Worm (Caenorhabditis elegans) whole organism, L1 larva: ENCODE results near the gene F35C11.7.

ENCODE experiments used
- C04F5.9 ChIP-seq: sonication (generic microtip); optimal IDR thresholded peaks from 2 replicates; lab custom pipeline; 2016; ENCODE audit warnings: missing genetic modification characterization, missing compliant biosample characterization
- C16A3.4 ChIP-seq: fragments of 150-350 bp; optimal IDR thresholded peaks from 2 replicates; lab custom pipeline; 2014; ENCODE audit warnings: missing biosample characterization, missing genetic modification characterization
- F16B12.6 ChIP-seq: fragments of 150-350 bp; optimal IDR thresholded peaks from 2 replicates; lab custom pipeline; 2014; ENCODE audit warnings: missing biosample characterization, missing genetic modification characterization
- Y116A8C.19 ChIP-seq: sonication (generic microtip); optimal IDR thresholded peaks from 2 replicates; lab custom pipeline; 2016; ENCODE audit warnings: missing compliant biosample characterization, missing genetic modification characterization, borderline replicate concordance
- aly-2 ChIP-seq: fragments of 150-350 bp; optimal IDR thresholded peaks from 2 replicates; lab custom pipeline; 2014; ENCODE audit warnings: missing biosample characterization, missing genetic modification characterization
- ama-1 ChIP-seq: fragments of 150-350 bp; optimal IDR thresholded peaks from 2 replicates; lab custom pipeline; 2014
- ceh-8 ChIP-seq: fragments of 200-800 bp; sonication (Bioruptor generic); optimal IDR thresholded peaks from 2 replicates; lab custom pipeline; 2018; ENCODE audit warnings: mild to moderate bottlenecking, missing genetic modification characterization, moderate library complexity, missing compliant biosample characterization
- ceh-82 ChIP-seq, 3 experiments: fragments of 150-350 bp in 1 of 3; sonication (generic microtip) in 2 of 3; optimal IDR thresholded peaks; 2 replicates each; lab custom pipeline; 2014 to 2017; ENCODE audit warnings: missing biosample characterization in 3 of 3, missing genetic modification characterization in 3 of 3
- ceh-88 ChIP-seq: fragments of 200-800 bp; sonication (Bioruptor generic); IDR thresholded peaks from 2 replicates; pipeline ENCODE4 v1.3.6; 2022; ENCODE audit warnings: missing genetic modification characterization, missing compliant biosample characterization
- dsc-1 ChIP-seq: sonication (generic microtip); optimal IDR thresholded peaks from 2 replicates; lab custom pipeline; 2016; ENCODE audit warnings: mild to moderate bottlenecking, missing genetic modification characterization, missing compliant biosample characterization
- efl-1 ChIP-seq, 4 experiments: fragments of 150-350 bp; optimal IDR thresholded peaks in 3 of 4; peaks in 1 of 4; 1 replicate in 1 of 4; 2 replicates in 3 of 4; lab custom pipeline; 2014; ENCODE audit warnings: missing biosample characterization in 2 of 4, missing genetic modification characterization in 2 of 4, missing genetic modification reagents in 2 of 4
- egl-27 ChIP-seq, 2 experiments: fragments of 150-350 bp in 1 of 2; sonication (generic microtip); optimal IDR thresholded peaks; 3 replicates each; lab custom pipeline; 2017 to 2018; ENCODE audit warnings: missing biosample characterization in 2 of 2, missing genetic modification characterization in 2 of 2, missing genetic modification reagents in 2 of 2
- elt-3 ChIP-seq, 6 experiments: fragments of 150-350 bp in 1 of 6; sonication (generic microtip); optimal IDR thresholded peaks; 2 replicates each; lab custom pipeline; 2017 to 2018; ENCODE audit warnings: missing biosample characterization in 6 of 6, missing genetic modification characterization in 6 of 6, inconsistent platforms in 1 of 6
- fkh-10 ChIP-seq: sonication (generic microtip); optimal IDR thresholded peaks from 2 replicates; lab custom pipeline; 2017; ENCODE audit warnings: missing biosample characterization, missing genetic modification reagents, missing genetic modification characterization
- fkh-8 ChIP-seq: sonication (generic microtip); optimal IDR thresholded peaks from 2 replicates; lab custom pipeline; 2016; ENCODE audit warnings: mild to moderate bottlenecking, missing genetic modification characterization, missing compliant biosample characterization
- fos-1 ChIP-seq: fragments of 150-350 bp; optimal IDR thresholded peaks from 2 replicates; lab custom pipeline; 2014; ENCODE audit warnings: missing biosample characterization, missing genetic modification characterization
- hlh-17 ChIP-seq: fragments of 200-800 bp; sonication (Bioruptor generic); optimal IDR thresholded peaks from 2 replicates; lab custom pipeline; 2018; ENCODE audit warnings: missing genetic modification characterization, mild to moderate bottlenecking, missing compliant biosample characterization, moderate library complexity, borderline replicate concordance
- hlh-4 ChIP-seq: sonication (generic microtip); optimal IDR thresholded peaks from 2 replicates; lab custom pipeline; 2016; ENCODE audit warnings: mild to moderate bottlenecking, missing genetic modification characterization, missing compliant biosample characterization
- hpl-2 ChIP-seq: fragments of 150-350 bp; optimal IDR thresholded peaks from 2 replicates; lab custom pipeline; 2014; ENCODE audit warnings: missing biosample characterization, missing genetic modification reagents, missing genetic modification characterization
- irx-1 ChIP-seq: sonication (generic microtip); optimal IDR thresholded peaks from 2 replicates; lab custom pipeline; 2016; ENCODE audit warnings: missing genetic modification characterization, missing compliant biosample characterization
- lin-14 ChIP-seq: fragments of 200-800 bp; sonication (Bioruptor generic); optimal IDR thresholded peaks from 2 replicates; lab custom pipeline; 2018; ENCODE audit warnings: mild to moderate bottlenecking, missing genetic modification characterization, moderate library complexity, missing compliant biosample characterization
- lin-15B ChIP-seq: fragments of 150-350 bp; sonication (generic microtip); optimal IDR thresholded peaks from 3 replicates; lab custom pipeline; 2014; ENCODE audit warnings: missing biosample characterization, missing genetic modification characterization
- lin-35 ChIP-seq, 2 experiments: fragments of 150-350 bp; optimal IDR thresholded peaks; 2 replicates each; lab custom pipeline; 2014; ENCODE audit warnings: missing biosample characterization in 2 of 2, missing genetic modification characterization in 2 of 2, missing genetic modification reagents in 2 of 2
- lir-3 ChIP-seq: sonication (generic microtip); optimal IDR thresholded peaks from 2 replicates; lab custom pipeline; 2016; ENCODE audit warnings: mild to moderate bottlenecking, missing genetic modification characterization, moderate library complexity, missing compliant biosample characterization; ENCODE audit not compliant: poor library complexity
- lsy-2 ChIP-seq, 2 experiments: fragments of 150-350 bp; optimal IDR thresholded peaks; 2 replicates each; lab custom pipeline; 2014; ENCODE audit warnings: missing biosample characterization in 2 of 2, missing genetic modification characterization in 2 of 2
- mab-9 ChIP-seq: fragments of 200-800 bp; sonication (Bioruptor generic); IDR thresholded peaks from 2 replicates; pipeline ENCODE4 v1.3.6; 2022; ENCODE audit warnings: missing genetic modification reagents, missing genetic modification characterization, missing compliant biosample characterization
- mdl-1 ChIP-seq, 2 experiments: fragments of 150-350 bp; optimal IDR thresholded peaks; 2 replicates each; lab custom pipeline; 2014 to 2017; ENCODE audit warnings: missing biosample characterization in 2 of 2, missing genetic modification characterization in 2 of 2, inconsistent platforms in 1 of 2
- mep-1 ChIP-seq: fragments of 150-350 bp; optimal IDR thresholded peaks from 2 replicates; lab custom pipeline; 2014; ENCODE audit warnings: missing biosample characterization, missing genetic modification characterization
- nhr-20 ChIP-seq: sonication (generic microtip); optimal IDR thresholded peaks from 2 replicates; lab custom pipeline; 2016; ENCODE audit warnings: mild to moderate bottlenecking, missing genetic modification characterization, missing compliant biosample characterization
- nhr-28 ChIP-seq: fragments of 150-350 bp; optimal IDR thresholded peaks from 2 replicates; lab custom pipeline; 2014; ENCODE audit warnings: missing biosample characterization, missing genetic modification characterization
- nhr-71 ChIP-seq: sonication (generic microtip); optimal IDR thresholded peaks from 2 replicates; lab custom pipeline; 2016; ENCODE audit warnings: mild to moderate bottlenecking, missing genetic modification characterization, moderate library complexity, missing compliant biosample characterization
- nhr-76 ChIP-seq: sonication (generic microtip); optimal IDR thresholded peaks from 2 replicates; lab custom pipeline; 2017; ENCODE audit warnings: missing biosample characterization, missing genetic modification characterization
- nhr-85 ChIP-seq: sonication (generic microtip); peaks from one replicate; lab custom pipeline; 2016; ENCODE audit warnings: missing genetic modification characterization, inconsistent platforms, missing compliant biosample characterization
- pax-3 ChIP-seq: fragments of 200-800 bp; sonication (Bioruptor generic); optimal IDR thresholded peaks from 2 replicates; lab custom pipeline; 2018; ENCODE audit warnings: mild to moderate bottlenecking, missing genetic modification characterization, moderate library complexity, missing compliant biosample characterization
- rnt-1 ChIP-seq: sonication (generic microtip); optimal IDR thresholded peaks from 2 replicates; lab custom pipeline; 2016; ENCODE audit warnings: mild to moderate bottlenecking, missing genetic modification characterization, moderate library complexity, missing compliant biosample characterization
- snu-23 ChIP-seq: sonication (generic microtip); optimal IDR thresholded peaks from 2 replicates; lab custom pipeline; 2016; ENCODE audit warnings: missing genetic modification characterization, missing compliant biosample characterization
- sup-37 ChIP-seq: fragments of 200-800 bp; sonication (Bioruptor generic); optimal IDR thresholded peaks from 2 replicates; lab custom pipeline; 2018; ENCODE audit warnings: mild to moderate bottlenecking, missing genetic modification characterization, missing compliant biosample characterization
- swsn-7 ChIP-seq: sonication (generic microtip); optimal IDR thresholded peaks from 2 replicates; lab custom pipeline; 2016; ENCODE audit warnings: missing genetic modification characterization, missing compliant biosample characterization
- tbx-2 ChIP-seq: sonication (generic microtip); optimal IDR thresholded peaks from 2 replicates; lab custom pipeline; 2016; ENCODE audit warnings: missing genetic modification characterization, missing compliant biosample characterization
- unc-130 ChIP-seq: fragments of 150-350 bp; optimal IDR thresholded peaks from 2 replicates; lab custom pipeline; 2017; ENCODE audit warnings: missing biosample characterization, missing genetic modification characterization, inconsistent platforms
- unc-30 ChIP-seq: sonication (generic microtip); optimal IDR thresholded peaks from 2 replicates; lab custom pipeline; 2017; ENCODE audit warnings: missing biosample characterization, missing genetic modification characterization
- vab-15 ChIP-seq: sonication (generic microtip); optimal IDR thresholded peaks from 2 replicates; lab custom pipeline; 2017; ENCODE audit warnings: missing genotype, mild to moderate bottlenecking, missing genetic modification characterization, missing compliant biosample characterization
- xbp-1 ChIP-seq: sonication (generic microtip); optimal IDR thresholded peaks from 2 replicates; lab custom pipeline; 2016; ENCODE audit warnings: missing genetic modification characterization, missing compliant biosample characterization
- zag-1 ChIP-seq: fragments of 150-350 bp; optimal IDR thresholded peaks from 2 replicates; lab custom pipeline; 2014; ENCODE audit warnings: missing biosample characterization, missing genetic modification characterization

F35C11.7 gene

DNA sequence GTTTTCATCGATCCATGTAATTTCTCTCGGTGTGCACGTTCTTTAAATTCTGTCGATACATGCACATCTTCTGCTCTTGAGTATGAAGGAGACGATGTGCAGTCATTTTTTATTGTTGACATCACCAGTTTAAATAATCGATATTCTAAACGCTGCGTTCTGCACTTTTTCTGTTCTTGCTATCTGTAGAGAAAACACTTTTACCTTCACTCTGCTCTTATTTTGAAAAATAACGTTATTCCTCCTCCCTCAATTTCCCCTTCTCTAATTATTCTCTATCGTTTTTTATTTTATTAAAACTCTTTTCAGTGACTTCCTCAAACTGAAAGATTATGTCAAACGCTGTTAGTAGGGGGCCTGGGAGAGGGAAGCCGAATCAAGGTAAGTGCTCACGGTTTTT, 39.2 kb upstream of the F35C11.7 start, which contains the start of gene ifg-1:
Gene ifg-1, plus strand, starts transcription at position 301 of the 400 bp plus-strand sequence.
- no peak for TF ChIP-seq Y116A8C.19 (tag; lab: Kevin White, UChicago)

DNA sequence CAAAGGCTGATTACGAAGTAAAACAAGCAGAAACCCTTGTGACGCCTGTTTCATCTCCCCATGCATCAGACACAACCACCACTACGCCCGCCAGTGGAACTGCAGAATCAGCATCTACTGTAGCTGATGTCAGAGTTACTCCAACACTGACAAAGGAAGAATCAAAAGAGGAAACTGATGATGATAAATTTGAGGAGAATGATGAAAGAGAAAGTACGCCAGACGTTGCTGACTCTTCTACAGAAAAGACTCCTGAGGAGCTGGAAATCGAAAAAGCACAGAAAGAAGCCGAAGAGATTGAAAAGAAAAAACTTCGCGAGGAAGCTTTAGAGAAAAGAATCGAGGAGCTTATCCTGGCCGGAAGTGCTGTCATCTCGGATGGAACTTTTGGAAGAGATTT, 37.8 kb upstream of the F35C11.7 start:
- TF ChIP-seq hlh-4 = no peak
- TF ChIP-seq ceh-88 = no peak
- TF ChIP-seq C16A3.4 (tag; lab: Kevin White, UChicago) = no peak
- no peak for TF ChIP-seq sup-37 (GFP tag; lab: Kevin White, UChicago)
- no peak for TF ChIP-seq aly-2 (tag; lab: Kevin White, UChicago)
- no peak for TF ChIP-seq fos-1 (tag; lab: Kevin White, UChicago)
- TF ChIP-seq unc-30 = no peak
- no peak for TF ChIP-seq nhr-20 (tag; lab: Kevin White, UChicago)
- no peak for TF ChIP-seq C04F5.9 (tag; lab: Kevin White, UChicago)
- TF ChIP-seq ceh-8 (GFP tag; lab: Kevin White, UChicago) = no peak
- no peak for TF ChIP-seq elt-3 (tag; optimal IDR thresholded peaks at IDR 0.05; lab: Kevin White, UChicago)
- no peak for TF ChIP-seq hlh-17
- TF ChIP-seq lir-3 (tag; lab: Kevin White, UChicago) = no peak

DNA sequence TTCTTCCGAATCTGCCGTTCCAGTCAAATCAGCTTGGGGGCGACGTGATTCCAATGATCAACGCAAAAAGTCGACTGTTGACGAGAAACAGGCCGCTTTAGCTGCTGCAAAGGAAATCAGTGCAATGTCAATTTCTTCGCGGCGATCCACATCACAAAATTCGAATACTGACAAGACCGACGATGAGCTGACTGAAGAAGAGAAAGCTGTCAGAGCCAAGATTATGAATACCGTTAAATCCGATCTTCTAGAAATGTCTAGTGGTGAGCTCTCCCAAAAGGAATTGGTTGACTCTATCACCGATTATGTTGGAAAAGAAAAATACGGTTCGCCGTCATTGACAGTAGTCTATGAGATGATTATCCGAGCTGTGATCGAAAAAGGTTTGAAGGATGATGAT, 35.8 kb upstream of the F35C11.7 start:
- TF ChIP-seq lin-15B (tag; lab: Kevin White, UChicago) (no peak), fkh-8 (tag; lab: Kevin White, UChicago) (no peak), nhr-76 (no peak), ceh-82 (tag; optimal IDR thresholded peaks at IDR 0.05; lab: Kevin White, UChicago) (no peak), pax-3 (no peak), mep-1 (tag; lab: Kevin White, UChicago) (no peak), dsc-1 (no peak), xbp-1 (no peak)
- TF ChIP-seq, all 84 proteins: peak for 0

DNA sequence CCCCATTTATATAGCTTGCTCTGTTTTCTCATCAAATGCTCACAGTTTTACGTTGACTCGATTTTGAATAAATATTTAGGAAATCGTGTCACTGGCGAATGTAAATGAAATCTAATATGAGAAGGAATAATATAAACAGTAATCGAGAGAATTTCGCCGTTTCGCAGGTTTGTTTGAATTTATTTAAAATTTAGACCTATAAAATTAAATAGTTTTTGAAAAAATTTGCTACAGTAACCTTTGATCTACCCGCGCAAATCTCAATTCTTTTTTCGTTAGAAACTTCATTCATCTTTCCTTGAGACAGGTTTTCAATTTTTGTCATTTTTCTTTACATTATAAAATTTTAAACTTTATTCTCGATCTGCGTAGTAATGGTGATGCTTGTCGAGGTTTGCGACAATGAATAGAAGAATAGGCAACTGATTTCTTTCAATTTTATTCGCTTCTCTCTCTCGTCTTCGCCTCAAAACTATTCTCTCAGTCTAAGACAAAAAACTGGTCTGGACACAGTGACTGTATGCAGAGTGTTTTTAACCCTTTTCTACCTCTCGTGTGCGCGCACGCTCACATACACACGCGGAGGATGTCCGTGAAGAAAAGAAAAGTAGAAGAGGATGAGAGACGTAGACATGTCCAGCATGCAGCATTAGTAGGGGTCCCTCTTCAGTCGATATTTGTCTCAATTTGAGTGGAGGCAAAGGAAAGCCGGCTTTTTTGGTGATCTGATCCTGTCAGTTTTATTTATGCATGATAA, 33.6 kb upstream of the F35C11.7 start, which contains the start of gene dab-1:
Gene dab-1, plus strand, starts transcription at position 78 of the 757 bp plus-strand sequence.
- peak; percentile 46 for TF ChIP-seq snu-23
- TF ChIP-seq xbp-1 = no peak
- no peak for TF ChIP-seq unc-30
- peak in 1 of 2 experiments; percentile 51 for TF ChIP-seq lsy-2 (tag; optimal IDR thresholded peaks at IDR 0.05; lab: Kevin White, UChicago)
- peak in 1 of 2 experiments; percentile 73 for TF ChIP-seq mdl-1 (tag; optimal IDR thresholded peaks at IDR 0.05; lab: Kevin White, UChicago)
- no peak for TF ChIP-seq dsc-1
- no peak for TF ChIP-seq sup-37 (GFP tag; lab: Kevin White, UChicago)
- TF ChIP-seq C04F5.9 (tag; lab: Kevin White, UChicago) = no peak
- TF ChIP-seq nhr-71 (tag; lab: Kevin White, UChicago) = peak; percentile 34
- TF ChIP-seq swsn-7 (tag; lab: Kevin White, UChicago) = no peak
- TF ChIP-seq irx-1 (tag; lab: Kevin White, UChicago) = no peak
- TF ChIP-seq nhr-20 (tag; lab: Kevin White, UChicago) = peak; percentile 37
- no peak for TF ChIP-seq ama-1 (lab: Kevin White, UChicago)
- no peak for TF ChIP-seq mab-9 (GFP tag; lab: Robert Waterston, UW)
- no peak for TF ChIP-seq fkh-8 (tag; lab: Kevin White, UChicago)
- peak; percentile 4 to 11 for TF ChIP-seq efl-1 (optimal IDR thresholded peaks at IDR 0.05; lab: Kevin White, UChicago)
- TF ChIP-seq efl-1 (GFP tag; optimal IDR thresholded peaks at IDR 0.05 in 1 of 2; lab: Kevin White, UChicago) = peak in 1 of 2 experiments; percentile 69
- no peak for TF ChIP-seq egl-27 (tag; optimal IDR thresholded peaks at IDR 0.05; lab: Kevin White, UChicago)
- TF ChIP-seq lin-35 (GFP tag; optimal IDR thresholded peaks at IDR 0.05; lab: Kevin White, UChicago) = peak in 1 of 2 experiments; percentile 58
- no peak for TF ChIP-seq hpl-2
- no peak for TF ChIP-seq pax-3
- TF ChIP-seq Y116A8C.19 (tag; lab: Kevin White, UChicago) = no peak
- TF ChIP-seq ceh-82 (tag; optimal IDR thresholded peaks at IDR 0.05; lab: Kevin White, UChicago) = peak in 1 of 3 experiments; percentile 30
- TF ChIP-seq ceh-8 (GFP tag; lab: Kevin White, UChicago) = no peak
- no peak for TF ChIP-seq fkh-10 (GFP tag; lab: Kevin White, UChicago)
- peak; percentile 55 for TF ChIP-seq mep-1 (tag; lab: Kevin White, UChicago)
- peak; percentile 0 for TF ChIP-seq tbx-2 (tag; lab: Kevin White, UChicago)
- no peak for TF ChIP-seq F16B12.6 (tag; lab: Kevin White, UChicago)
- no peak for TF ChIP-seq vab-15 (tag; lab: Kevin White, UChicago)
- peak; percentile 12 for TF ChIP-seq rnt-1 (tag; lab: Kevin White, UChicago)
- no peak for TF ChIP-seq unc-130
- peak; percentile 73 for TF ChIP-seq lin-14 (GFP tag; lab: Kevin White, UChicago)
- TF ChIP-seq zag-1 = no peak
- TF ChIP-seq nhr-28 (tag; lab: Kevin White, UChicago) = no peak
- peak; percentile 83 for TF ChIP-seq nhr-85 (tag; lab: Kevin White, UChicago)
